Worm (Caenorhabditis elegans) whole organism, L1 larva: ENCODE data around the gene srlf-33.

Experiments
- C04F5.9 ChIP-seq: sonication (generic microtip); optimal IDR thresholded peaks from 2 replicates; lab custom pipeline; 2016; ENCODE audit warnings: missing genetic modification characterization, missing compliant biosample characterization
- C34B4.2 ChIP-seq: sonication (generic microtip); optimal IDR thresholded peaks from 2 replicates; lab custom pipeline; 2017; ENCODE audit warnings: mild to moderate bottlenecking, missing genetic modification characterization, missing compliant biosample characterization
- F16B12.6 ChIP-seq: fragments of 150-350 bp; optimal IDR thresholded peaks from 2 replicates; lab custom pipeline; 2014; ENCODE audit warnings: missing biosample characterization, missing genetic modification characterization
- Y116A8C.19 ChIP-seq: sonication (generic microtip); optimal IDR thresholded peaks from 2 replicates; lab custom pipeline; 2016; ENCODE audit warnings: missing compliant biosample characterization, missing genetic modification characterization, borderline replicate concordance
- alr-1 ChIP-seq: fragments of 200-800 bp; sonication (Bioruptor generic); optimal IDR thresholded peaks from 2 replicates; lab custom pipeline; 2018; ENCODE audit warnings: borderline replicate concordance, mild to moderate bottlenecking, missing genetic modification characterization, missing compliant biosample characterization
- aly-2 ChIP-seq: fragments of 150-350 bp; optimal IDR thresholded peaks from 2 replicates; lab custom pipeline; 2014; ENCODE audit warnings: missing biosample characterization, missing genetic modification characterization
- ama-1 ChIP-seq: fragments of 150-350 bp; optimal IDR thresholded peaks from 2 replicates; lab custom pipeline; 2014
- ceh-8 ChIP-seq: fragments of 200-800 bp; sonication (Bioruptor generic); optimal IDR thresholded peaks from 2 replicates; lab custom pipeline; 2018; ENCODE audit warnings: mild to moderate bottlenecking, missing genetic modification characterization, moderate library complexity, missing compliant biosample characterization
- ceh-82 ChIP-seq, 3 experiments: fragments of 150-350 bp in 1 of 3; sonication (generic microtip) in 2 of 3; optimal IDR thresholded peaks; 2 replicates each; lab custom pipeline; 2014 to 2017; ENCODE audit warnings: missing biosample characterization in 3 of 3, missing genetic modification characterization in 3 of 3
- dpl-1 ChIP-seq, 3 experiments: fragments of 150-350 bp in 2 of 3; sonication (generic microtip) in 1 of 3; optimal IDR thresholded peaks; 2 replicates each; lab custom pipeline; 2014 to 2017; ENCODE audit warnings: missing biosample characterization in 3 of 3, missing genetic modification characterization in 3 of 3, missing genetic modification reagents in 3 of 3
- efl-3 ChIP-seq: fragments of 200-800 bp; sonication (Bioruptor generic); optimal IDR thresholded peaks from 2 replicates; lab custom pipeline; 2018; ENCODE audit warnings: mild to moderate bottlenecking, missing genetic modification characterization, missing compliant biosample characterization
- egl-13 ChIP-seq: sonication (generic microtip); optimal IDR thresholded peaks from 2 replicates; lab custom pipeline; 2016; ENCODE audit warnings: missing genotype, missing genetic modification reagents, missing genetic modification characterization, missing compliant biosample characterization
- egl-27 ChIP-seq, 2 experiments: fragments of 150-350 bp in 1 of 2; sonication (generic microtip); optimal IDR thresholded peaks; 3 replicates each; lab custom pipeline; 2017 to 2018; ENCODE audit warnings: missing biosample characterization in 2 of 2, missing genetic modification characterization in 2 of 2, missing genetic modification reagents in 2 of 2
- fkh-10 ChIP-seq: sonication (generic microtip); optimal IDR thresholded peaks from 2 replicates; lab custom pipeline; 2017; ENCODE audit warnings: missing biosample characterization, missing genetic modification reagents, missing genetic modification characterization
- fkh-4 ChIP-seq: sonication (generic microtip); optimal IDR thresholded peaks from 2 replicates; lab custom pipeline; 2016; ENCODE audit warnings: missing compliant biosample characterization, missing genetic modification characterization, borderline replicate concordance
- fos-1 ChIP-seq: fragments of 150-350 bp; optimal IDR thresholded peaks from 2 replicates; lab custom pipeline; 2014; ENCODE audit warnings: missing biosample characterization, missing genetic modification characterization
- hlh-17 ChIP-seq: fragments of 200-800 bp; sonication (Bioruptor generic); optimal IDR thresholded peaks from 2 replicates; lab custom pipeline; 2018; ENCODE audit warnings: missing genetic modification characterization, mild to moderate bottlenecking, missing compliant biosample characterization, moderate library complexity, borderline replicate concordance
- irx-1 ChIP-seq: sonication (generic microtip); optimal IDR thresholded peaks from 2 replicates; lab custom pipeline; 2016; ENCODE audit warnings: missing genetic modification characterization, missing compliant biosample characterization
- isw-1 ChIP-seq: fragments of 200-800 bp; sonication (Bioruptor generic); IDR thresholded peaks from 2 replicates; pipeline ENCODE4 v1.3.6; 2022; ENCODE audit warnings: missing genetic modification characterization, missing compliant biosample characterization
- lin-13 ChIP-seq: fragments of 150-350 bp; optimal IDR thresholded peaks from 2 replicates; lab custom pipeline; 2014; ENCODE audit warnings: missing biosample characterization, missing genetic modification reagents, missing genetic modification characterization
- lin-15B ChIP-seq: fragments of 150-350 bp; sonication (generic microtip); optimal IDR thresholded peaks from 3 replicates; lab custom pipeline; 2014; ENCODE audit warnings: missing biosample characterization, missing genetic modification characterization
- lin-35 ChIP-seq, 2 experiments: fragments of 150-350 bp; optimal IDR thresholded peaks; 2 replicates each; lab custom pipeline; 2014; ENCODE audit warnings: missing biosample characterization in 2 of 2, missing genetic modification characterization in 2 of 2, missing genetic modification reagents in 2 of 2
- mab-9 ChIP-seq: fragments of 200-800 bp; sonication (Bioruptor generic); IDR thresholded peaks from 2 replicates; pipeline ENCODE4 v1.3.6; 2022; ENCODE audit warnings: missing genetic modification reagents, missing genetic modification characterization, missing compliant biosample characterization
- nhr-11 ChIP-seq: fragments of 150-350 bp; optimal IDR thresholded peaks from 2 replicates; lab custom pipeline; 2014; ENCODE audit warnings: missing biosample characterization, missing genetic modification characterization
- nhr-12 ChIP-seq: sonication (generic microtip); optimal IDR thresholded peaks from 2 replicates; lab custom pipeline; 2017; ENCODE audit warnings: missing biosample characterization, missing genetic modification characterization
- nhr-20 ChIP-seq: sonication (generic microtip); optimal IDR thresholded peaks from 2 replicates; lab custom pipeline; 2016; ENCODE audit warnings: mild to moderate bottlenecking, missing genetic modification characterization, missing compliant biosample characterization
- nhr-28 ChIP-seq: fragments of 150-350 bp; optimal IDR thresholded peaks from 2 replicates; lab custom pipeline; 2014; ENCODE audit warnings: missing biosample characterization, missing genetic modification characterization
- nhr-47 ChIP-seq: sonication (generic microtip); optimal IDR thresholded peaks from 2 replicates; lab custom pipeline; 2016; ENCODE audit warnings: mild to moderate bottlenecking, missing genetic modification characterization, moderate library complexity, missing compliant biosample characterization
- nhr-76 ChIP-seq: sonication (generic microtip); optimal IDR thresholded peaks from 2 replicates; lab custom pipeline; 2017; ENCODE audit warnings: missing biosample characterization, missing genetic modification characterization
- nhr-77 ChIP-seq: fragments of 150-350 bp; optimal IDR thresholded peaks from 2 replicates; lab custom pipeline; 2014; ENCODE audit warnings: missing biosample characterization, missing genetic modification characterization
- nhr-85 ChIP-seq: sonication (generic microtip); peaks from one replicate; lab custom pipeline; 2016; ENCODE audit warnings: missing genetic modification characterization, inconsistent platforms, missing compliant biosample characterization
- nhr-90 ChIP-seq: sonication (generic microtip); optimal IDR thresholded peaks from 2 replicates; lab custom pipeline; 2016; ENCODE audit warnings: mild to moderate bottlenecking, missing genetic modification characterization, missing compliant biosample characterization; ENCODE audit not compliant: poor library complexity
- pqm-1 ChIP-seq: sonication (generic microtip); optimal IDR thresholded peaks from 3 replicates; lab custom pipeline; 2017; ENCODE audit warnings: missing biosample characterization, missing genetic modification characterization
- rnt-1 ChIP-seq: sonication (generic microtip); optimal IDR thresholded peaks from 2 replicates; lab custom pipeline; 2016; ENCODE audit warnings: mild to moderate bottlenecking, missing genetic modification characterization, moderate library complexity, missing compliant biosample characterization
- snpc-4 ChIP-seq: fragments of 150-350 bp; optimal IDR thresholded peaks from 2 replicates; lab custom pipeline; 2014; ENCODE audit warnings: missing biosample characterization, missing genetic modification characterization
- sox-4 ChIP-seq: sonication (generic microtip); optimal IDR thresholded peaks from 2 replicates; lab custom pipeline; 2016; ENCODE audit warnings: missing genetic modification characterization, missing compliant biosample characterization
- sup-37 ChIP-seq: fragments of 200-800 bp; sonication (Bioruptor generic); optimal IDR thresholded peaks from 2 replicates; lab custom pipeline; 2018; ENCODE audit warnings: mild to moderate bottlenecking, missing genetic modification characterization, missing compliant biosample characterization
- unc-130 ChIP-seq: fragments of 150-350 bp; optimal IDR thresholded peaks from 2 replicates; lab custom pipeline; 2017; ENCODE audit warnings: missing biosample characterization, missing genetic modification characterization, inconsistent platforms
- unc-30 ChIP-seq: sonication (generic microtip); optimal IDR thresholded peaks from 2 replicates; lab custom pipeline; 2017; ENCODE audit warnings: missing biosample characterization, missing genetic modification characterization
- unc-62 ChIP-seq: fragments of 150-350 bp; optimal IDR thresholded peaks from 2 replicates; lab custom pipeline; 2014; ENCODE audit warnings: missing biosample characterization, missing genetic modification reagents, missing genetic modification characterization
- vab-15 ChIP-seq: sonication (generic microtip); optimal IDR thresholded peaks from 2 replicates; lab custom pipeline; 2017; ENCODE audit warnings: missing genotype, mild to moderate bottlenecking, missing genetic modification characterization, missing compliant biosample characterization
- xbp-1 ChIP-seq: sonication (generic microtip); optimal IDR thresholded peaks from 2 replicates; lab custom pipeline; 2016; ENCODE audit warnings: missing genetic modification characterization, missing compliant biosample characterization
- ztf-11 ChIP-seq, 2 experiments: sonication (generic microtip); optimal IDR thresholded peaks; 2 replicates each; lab custom pipeline; 2016 to 2017; ENCODE audit warnings: missing genetic modification characterization in 2 of 2, missing biosample characterization in 1 of 2, missing compliant biosample characterization in 1 of 2

srlf-33 gene

ce11 chrIV:11924092-11924491, 1.2 kb downstream of the srlf-33 start:
- TF ChIP-seq xbp-1 = no peak
- no peak for TF ChIP-seq nhr-47 (tag; lab: Kevin White, UChicago)
- no peak for TF ChIP-seq aly-2 (tag; lab: Kevin White, UChicago)
- TF ChIP-seq unc-62 (GFP tag; lab: Kevin White, UChicago) = no peak
- no peak for TF ChIP-seq lin-35 (GFP tag; optimal IDR thresholded peaks at IDR 0.05; lab: Kevin White, UChicago)
- TF ChIP-seq sup-37 (GFP tag; lab: Kevin White, UChicago) = no peak
- no peak for TF ChIP-seq isw-1
- no peak for TF ChIP-seq irx-1 (tag; lab: Kevin White, UChicago)
- no peak for TF ChIP-seq alr-1 (tag; lab: Kevin White, UChicago)
- TF ChIP-seq ceh-8 = no peak
- no peak for TF ChIP-seq lin-13
- no peak for TF ChIP-seq F16B12.6
- TF ChIP-seq nhr-20 (tag; lab: Kevin White, UChicago) = no peak
- no peak for TF ChIP-seq nhr-90 (tag; lab: Kevin White, UChicago)
- no peak for TF ChIP-seq vab-15 (tag; lab: Kevin White, UChicago)
- TF ChIP-seq C04F5.9 = no peak
- TF ChIP-seq ama-1 (lab: Kevin White, UChicago) = no peak
- TF ChIP-seq Y116A8C.19 (tag; lab: Kevin White, UChicago) = no peak
- TF ChIP-seq egl-27 (tag; optimal IDR thresholded peaks at IDR 0.05; lab: Kevin White, UChicago) = no peak

ce11 chrIV:11923074-11923473, 2.2 kb downstream of the srlf-33 start, which contains the start of gene srlf-31:
Gene srlf-31 (minus strand): TSS chrIV:11923174.
- TF ChIP-seq egl-13 (tag; lab: Kevin White, UChicago) (no peak), pqm-1 (tag; lab: Kevin White, UChicago) (no peak), nhr-12 (no peak), nhr-76 (tag; lab: Kevin White, UChicago) (no peak), fos-1 (tag; lab: Kevin White, UChicago) (no peak), nhr-28 (tag; lab: Kevin White, UChicago) (no peak), C34B4.2 (tag; lab: Kevin White, UChicago) (no peak), nhr-11 (no peak), efl-3 (GFP tag; lab: Kevin White, UChicago) (no peak), mab-9 (no peak), sox-4 (tag; lab: Kevin White, UChicago) (no peak), lin-15B (tag; lab: Kevin White, UChicago) (no peak), ztf-11 (tag; optimal IDR thresholded peaks at IDR 0.05; lab: Kevin White, UChicago) (no peak), unc-30 (tag; lab: Kevin White, UChicago) (no peak)

DNA sequence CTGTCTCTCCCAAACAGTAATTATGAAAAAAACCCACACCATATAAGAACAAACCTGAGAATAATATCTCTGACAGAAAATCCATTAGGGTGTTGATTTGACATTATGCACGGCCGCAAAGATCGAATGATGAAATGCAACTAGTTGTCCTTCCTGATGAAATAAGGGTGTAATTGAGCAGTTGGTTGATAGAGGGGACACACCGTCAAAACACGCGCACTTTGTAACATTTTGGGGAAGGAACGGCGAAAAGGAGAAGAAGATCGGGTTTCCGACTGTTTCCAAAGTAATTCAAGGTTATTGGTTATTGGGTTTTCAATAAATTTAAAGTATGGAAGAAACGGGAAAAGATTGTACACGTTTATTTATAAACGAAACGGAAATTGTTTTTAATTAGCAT, 3.2 kb downstream of the srlf-33 start, which contains the start of gene ZK822.1:
TSS of gene ZK822.1 (minus strand) at position 121 of the 400 bp plus-strand sequence.
- no peak for TF ChIP-seq fkh-10
- no peak for TF ChIP-seq C34B4.2 (tag; lab: Kevin White, UChicago)
- no peak for TF ChIP-seq pqm-1 (tag; lab: Kevin White, UChicago)
- TF ChIP-seq dpl-1 (GFP tag; optimal IDR thresholded peaks at IDR 0.05; lab: Kevin White, UChicago) = no peak
- no peak for TF ChIP-seq hlh-17 (GFP tag; lab: Kevin White, UChicago)
- no peak for TF ChIP-seq fkh-4 (tag; lab: Kevin White, UChicago)
- no peak for TF ChIP-seq nhr-11

ce11 chrIV:11919067-11919466, 6.2 kb downstream of the srlf-33 start:
- TF ChIP-seq rnt-1 (tag; lab: Kevin White, UChicago) (no peak), Y116A8C.19 (tag; lab: Kevin White, UChicago) (no peak), nhr-77 (tag; lab: Kevin White, UChicago) (no peak), snpc-4 (tag; lab: Kevin White, UChicago) (no peak), nhr-85 (tag; lab: Kevin White, UChicago) (no peak), ceh-82 (tag; optimal IDR thresholded peaks at IDR 0.05; lab: Kevin White, UChicago) (no peak), unc-130 (tag; lab: Kevin White, UChicago) (no peak)
